Fruit fly (Drosophila melanogaster) Kc167 (cell line): Measurements from ENCODE around the gene CG15172.

Source experiments
- Myc ChIP-seq: fragments of >200 bp; optimal IDR thresholded peaks from 2 replicates; lab custom pipeline; 2017; ENCODE audit warnings: missing external identifiers
- Sin3A ChIP-seq: fragments of >200 bp; optimal IDR thresholded peaks from 2 replicates; lab custom pipeline; 2018; ENCODE audit warnings: missing external identifiers
- h ChIP-seq: fragments of >200 bp; optimal IDR thresholded peaks from 3 replicates; lab custom pipeline; 2018; ENCODE audit warnings: missing external identifiers
- insv ChIP-seq: fragments of >200 bp; optimal IDR thresholded peaks from 3 replicates; lab custom pipeline; 2018; ENCODE audit warnings: missing external identifiers
- psq ChIP-seq: fragments of >200 bp; optimal IDR thresholded peaks from 2 replicates; lab custom pipeline; 2017; ENCODE audit warnings: missing external identifiers
- ttk ChIP-seq: sonication (Bioruptor generic); optimal IDR thresholded peaks from 2 replicates; lab custom pipeline; 2017; ENCODE audit warnings: missing external identifiers

DNA sequence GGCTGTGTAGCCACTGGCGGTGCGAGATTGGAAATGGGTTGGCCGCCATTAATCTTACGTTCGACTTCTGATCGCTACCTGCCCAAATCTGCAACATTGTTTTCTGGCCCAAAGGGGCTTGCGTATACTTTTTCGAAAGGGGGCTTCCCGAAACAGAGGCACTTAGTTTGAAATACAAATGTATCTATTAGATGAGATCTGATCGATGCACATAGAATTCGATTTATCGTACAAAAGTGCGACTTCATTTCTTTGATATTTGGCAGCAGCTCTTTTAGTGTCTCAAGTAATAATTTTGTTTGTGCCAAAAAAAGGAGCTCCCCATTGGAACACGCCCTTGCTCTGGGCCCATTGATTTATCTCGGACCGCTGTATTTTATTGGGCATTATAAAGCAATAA is 49.5 kb downstream of the CG15172 start:
- TF ChIP-seq Sin3A (no peak), ttk (lab: Kevin White, UChicago) (no peak), Myc (lab: Kevin White, UChicago) (no peak), h (lab: Kevin White, UChicago) (no peak), insv (lab: Kevin White, UChicago) (no peak), psq (lab: Kevin White, UChicago) (no peak)
